Fruit fly (Drosophila melanogaster) whole organism, embryonic: Measurements from ENCODE around the gene CG31122.

Source experiments
- Ada2b ChIP-seq: fragments of 200-800 bp; sonication (Bioruptor generic); IDR thresholded peaks from 2 replicates; pipeline ENCODE4 v1.3.6; 2022; ENCODE audit warnings: missing biosample characterization, missing genetic modification characterization
- Atf-2 ChIP-seq: fragments of 200-800 bp; sonication (Bioruptor generic); optimal IDR thresholded peaks from 2 replicates; lab custom pipeline; 2016; ENCODE audit warnings: missing biosample characterization, missing genetic modification characterization
- CG10209 ChIP-seq: fragments of 200-800 bp; sonication (Bioruptor generic); optimal IDR thresholded peaks from 3 replicates; lab custom pipeline; 2017; ENCODE audit warnings: missing biosample characterization, mild to moderate bottlenecking, missing genetic modification characterization, missing genetic modification reagents
- CG11247 ChIP-seq: fragments of 200-800 bp; sonication (Bioruptor generic); IDR thresholded peaks from 2 replicates; pipeline ENCODE4 v1.3.6; 2022; ENCODE audit warnings: missing biosample characterization, missing genetic modification characterization
- CG11560 ChIP-seq: fragments of 200-800 bp; sonication (Bioruptor generic); IDR thresholded peaks from 3 replicates; pipeline ENCODE4 v1.3.6; 2022; ENCODE audit warnings: missing biosample characterization, missing genetic modification characterization
- CG15073 ChIP-seq: fragments of 200-800 bp; sonication (Bioruptor generic); optimal IDR thresholded peaks from 2 replicates; lab custom pipeline; 2016; ENCODE audit warnings: missing biosample characterization, missing genetic modification characterization
- CG16815 ChIP-seq: fragments of 200-800 bp; sonication (Bioruptor generic); optimal IDR thresholded peaks from 3 replicates; lab custom pipeline; 2017; ENCODE audit warnings: missing biosample characterization, mild to moderate bottlenecking, missing genetic modification characterization
- CG1832 ChIP-seq: fragments of 200-800 bp; sonication (Bioruptor generic); optimal IDR thresholded peaks from 2 replicates; lab custom pipeline; 2017; ENCODE audit warnings: missing biosample characterization, mild to moderate bottlenecking, missing genetic modification characterization, inconsistent platforms
- CG18764 ChIP-seq: fragments of 200-800 bp; sonication (Bioruptor generic); optimal IDR thresholded peaks from 3 replicates; lab custom pipeline; 2016; ENCODE audit warnings: missing biosample characterization, missing genetic modification characterization
- CG32767 ChIP-seq: fragments of 200-800 bp; sonication (Bioruptor generic); IDR thresholded peaks from 2 replicates; pipeline ENCODE4 v1.3.6; 2022; ENCODE audit warnings: missing biosample characterization, missing genetic modification characterization
- CG34224 ChIP-seq: fragments of 200-800 bp; sonication (Bioruptor generic); IDR thresholded peaks from 3 replicates; pipeline ENCODE4 v1.3.6; 2022; ENCODE audit warnings: missing biosample characterization, missing genetic modification characterization; ENCODE audit not compliant: partially characterized antibody
- CG3995 ChIP-seq: fragments of 200-800 bp; sonication (Bioruptor generic); optimal IDR thresholded peaks from 3 replicates; lab custom pipeline; 2016; ENCODE audit warnings: missing biosample characterization, missing genetic modification characterization
- CG4328 ChIP-seq: fragments of 200-800 bp; sonication (Bioruptor generic); optimal IDR thresholded peaks from 3 replicates; lab custom pipeline; 2017; ENCODE audit warnings: missing biosample characterization, missing genetic modification reagents, missing genetic modification characterization
- CG6813 ChIP-seq: fragments of 200-800 bp; sonication (Bioruptor generic); optimal IDR thresholded peaks from 2 replicates; lab custom pipeline; 2017; ENCODE audit warnings: missing biosample characterization, missing genetic modification characterization, mild to moderate bottlenecking, moderate library complexity, missing genetic modification reagents
- CG8765 ChIP-seq: fragments of 200-800 bp; sonication (Bioruptor generic); IDR thresholded peaks from 2 replicates; pipeline ENCODE4 v1.3.6; 2022; ENCODE audit warnings: missing biosample characterization, missing genetic modification characterization
- CG9727 ChIP-seq: fragments of 200-800 bp; sonication (Bioruptor generic); optimal IDR thresholded peaks from 3 replicates; lab custom pipeline; 2017; ENCODE audit warnings: missing biosample characterization, mild to moderate bottlenecking, missing genetic modification characterization
- Dfd ChIP-seq, 2 experiments: fragments of >200 bp; optimal IDR thresholded peaks; 2 replicates each; lab custom pipeline; 2017; ENCODE audit warnings: missing biosample characterization in 2 of 2, missing genetic modification characterization in 2 of 2
- Dip3 ChIP-seq: fragments of 200-800 bp; sonication (Bioruptor generic); optimal IDR thresholded peaks from 3 replicates; lab custom pipeline; 2016; ENCODE audit warnings: missing biosample characterization, missing genetic modification characterization
- Drgx ChIP-seq: fragments of 200-800 bp; sonication (Bioruptor generic); IDR thresholded peaks from 2 replicates; pipeline ENCODE4 v1.3.6; 2022; ENCODE audit warnings: missing biosample characterization, missing genetic modification characterization
- Gug ChIP-seq: fragments of 200-800 bp; sonication (Bioruptor generic); IDR thresholded peaks from 4 replicates; pipeline ENCODE4 v1.3.6; 2022; ENCODE audit warnings: missing biosample characterization, missing genetic modification characterization
- Neu2 ChIP-seq: fragments of 200-800 bp; sonication (Bioruptor generic); optimal IDR thresholded peaks from 3 replicates; lab custom pipeline; 2016; ENCODE audit warnings: missing biosample characterization, missing genetic modification characterization, borderline replicate concordance
- Rfx ChIP-seq: fragments of 200-800 bp; sonication (Bioruptor generic); IDR thresholded peaks from 2 replicates; pipeline ENCODE4 v1.3.6; 2022; ENCODE audit warnings: missing biosample characterization, missing genetic modification characterization
- Scr ChIP-seq: fragments of 200-800 bp; sonication (Bioruptor generic); IDR thresholded peaks from 2 replicates; pipeline ENCODE4 v1.3.6; 2022; ENCODE audit warnings: missing biosample characterization, missing genetic modification characterization; ENCODE audit not compliant: partially characterized antibody
- Sox100B ChIP-seq: fragments of 200-800 bp; sonication (Bioruptor generic); optimal IDR thresholded peaks from 3 replicates; lab custom pipeline; 2018; ENCODE audit warnings: missing biosample characterization, mild to moderate bottlenecking, missing genetic modification characterization
- Trl ChIP-seq, 3 experiments: fragments of >200 bp in 2 of 3; fragments of 200-800 bp in 1 of 3; sonication (Bioruptor generic) in 1 of 3; optimal IDR thresholded peaks; 2 replicates in 1 of 3; 3 replicates in 2 of 3; lab custom pipeline; 2016 to 2017; ENCODE audit warnings: missing biosample characterization in 1 of 3, missing genetic modification characterization in 1 of 3
- cg ChIP-seq: fragments of 200-800 bp; sonication (Bioruptor generic); optimal IDR thresholded peaks from 3 replicates; lab custom pipeline; 2019; ENCODE audit warnings: missing biosample characterization, mild to moderate bottlenecking, missing genetic modification characterization, moderate library complexity
- dan ChIP-seq: fragments of 200-800 bp; sonication (Bioruptor generic); IDR thresholded peaks from 2 replicates; pipeline ENCODE4 v1.3.6; 2022; ENCODE audit warnings: missing biosample characterization, missing genetic modification characterization
- disco-r ChIP-seq: fragments of 200-800 bp; sonication (Bioruptor generic); optimal IDR thresholded peaks from 2 replicates; lab custom pipeline; 2016; ENCODE audit warnings: missing biosample characterization, missing genetic modification characterization
- dm ChIP-seq: fragments of 200-800 bp; sonication (Bioruptor generic); optimal IDR thresholded peaks from 3 replicates; lab custom pipeline; 2016; ENCODE audit warnings: missing biosample characterization, missing genetic modification characterization
- emc ChIP-seq: fragments of 200-800 bp; sonication (Bioruptor generic); optimal IDR thresholded peaks from 2 replicates; lab custom pipeline; 2016; ENCODE audit warnings: missing biosample characterization, missing genetic modification characterization
- ems ChIP-seq: fragments of 200-800 bp; sonication (Bioruptor generic); optimal IDR thresholded peaks from 3 replicates; lab custom pipeline; 2016; ENCODE audit warnings: missing biosample characterization, missing genetic modification characterization
- en ChIP-seq: fragments of 200-800 bp; sonication (Bioruptor generic); optimal IDR thresholded peaks from 2 replicates; lab custom pipeline; 2016; ENCODE audit warnings: missing biosample characterization, missing genetic modification characterization
- fd102C ChIP-seq: fragments of 200-800 bp; sonication (Bioruptor generic); optimal IDR thresholded peaks from 2 replicates; lab custom pipeline; 2018; ENCODE audit warnings: missing biosample characterization, mild to moderate bottlenecking, missing genetic modification characterization, moderate library complexity
- ham ChIP-seq: fragments of 200-800 bp; sonication (Bioruptor generic); IDR thresholded peaks from 2 replicates; pipeline ENCODE4 v1.3.6; 2022; ENCODE audit warnings: missing biosample characterization, missing genetic modification characterization
- hbn ChIP-seq: fragments of 200-800 bp; sonication (Bioruptor generic); IDR thresholded peaks from 2 replicates; pipeline ENCODE4 v1.3.6; 2022; ENCODE audit warnings: missing biosample characterization, missing genetic modification characterization; ENCODE audit not compliant: partially characterized antibody
- kay ChIP-seq: fragments of 200-800 bp; sonication (Bioruptor generic); optimal IDR thresholded peaks from 2 replicates; lab custom pipeline; 2016; ENCODE audit warnings: missing biosample characterization, missing genetic modification characterization
- lilli ChIP-seq: fragments of 200-800 bp; sonication (Bioruptor generic); optimal IDR thresholded peaks from 3 replicates; lab custom pipeline; 2016; ENCODE audit warnings: missing biosample characterization, missing genetic modification characterization
- nerfin-2 ChIP-seq: fragments of 200-800 bp; sonication (Bioruptor generic); IDR thresholded peaks from 2 replicates; pipeline ENCODE4 v1.3.6; 2022; ENCODE audit warnings: missing biosample characterization, missing genetic modification characterization; ENCODE audit not compliant: partially characterized antibody
- nom ChIP-seq: fragments of 200-800 bp; sonication (Bioruptor generic); optimal IDR thresholded peaks from 2 replicates; lab custom pipeline; 2017; ENCODE audit warnings: missing biosample characterization, missing genetic modification characterization, mild to moderate bottlenecking, moderate library complexity, missing genetic modification reagents
- oc ChIP-seq: fragments of 200-800 bp; sonication (Bioruptor generic); optimal IDR thresholded peaks from 2 replicates; lab custom pipeline; 2018; ENCODE audit warnings: missing biosample characterization, mild to moderate bottlenecking, missing genetic modification characterization, moderate library complexity
- phol ChIP-seq: fragments of 200-800 bp; sonication (Bioruptor generic); optimal IDR thresholded peaks from 3 replicates; lab custom pipeline; 2018; ENCODE audit warnings: missing biosample characterization, mild to moderate bottlenecking, missing genetic modification characterization, moderate library complexity
- sc ChIP-seq, 3 experiments: fragments of >200 bp in 2 of 3; fragments of 200-800 bp in 1 of 3; sonication (Bioruptor generic) in 1 of 3; optimal IDR thresholded peaks; 2 replicates in 2 of 3; 3 replicates in 1 of 3; lab custom pipeline; 2017; ENCODE audit warnings: mild to moderate bottlenecking in 1 of 3, missing biosample characterization in 1 of 3, missing genetic modification characterization in 1 of 3, missing genetic modification reagents in 1 of 3
- sr ChIP-seq: fragments of 200-800 bp; sonication (Bioruptor generic); IDR thresholded peaks from 3 replicates; pipeline ENCODE4 v1.3.6; 2022; ENCODE audit warnings: missing biosample characterization, missing genetic modification characterization
- stc ChIP-seq: fragments of 200-800 bp; sonication (Bioruptor generic); IDR thresholded peaks from 2 replicates; pipeline ENCODE4 v1.3.6; 2022; ENCODE audit warnings: missing biosample characterization, missing genetic modification characterization
- tna ChIP-seq: fragments of 200-800 bp; sonication (Bioruptor generic); IDR thresholded peaks from 2 replicates; pipeline ENCODE4 v1.3.6; 2022; ENCODE audit warnings: missing biosample characterization, missing genetic modification characterization; ENCODE audit not compliant: partially characterized antibody
- tx ChIP-seq: fragments of 200-800 bp; sonication (Bioruptor generic); optimal IDR thresholded peaks from 2 replicates; lab custom pipeline; 2016; ENCODE audit warnings: missing biosample characterization, missing genetic modification characterization
- usp ChIP-seq: fragments of >200 bp; optimal IDR thresholded peaks from 2 replicates; lab custom pipeline; 2017; ENCODE audit warnings: missing biosample characterization, missing genetic modification characterization
- zf30C ChIP-seq: fragments of 200-800 bp; sonication (Bioruptor generic); optimal IDR thresholded peaks from 3 replicates; lab custom pipeline; 2018; ENCODE audit warnings: missing biosample characterization, mild to moderate bottlenecking, missing genetic modification characterization

CG31122 gene

DNA sequence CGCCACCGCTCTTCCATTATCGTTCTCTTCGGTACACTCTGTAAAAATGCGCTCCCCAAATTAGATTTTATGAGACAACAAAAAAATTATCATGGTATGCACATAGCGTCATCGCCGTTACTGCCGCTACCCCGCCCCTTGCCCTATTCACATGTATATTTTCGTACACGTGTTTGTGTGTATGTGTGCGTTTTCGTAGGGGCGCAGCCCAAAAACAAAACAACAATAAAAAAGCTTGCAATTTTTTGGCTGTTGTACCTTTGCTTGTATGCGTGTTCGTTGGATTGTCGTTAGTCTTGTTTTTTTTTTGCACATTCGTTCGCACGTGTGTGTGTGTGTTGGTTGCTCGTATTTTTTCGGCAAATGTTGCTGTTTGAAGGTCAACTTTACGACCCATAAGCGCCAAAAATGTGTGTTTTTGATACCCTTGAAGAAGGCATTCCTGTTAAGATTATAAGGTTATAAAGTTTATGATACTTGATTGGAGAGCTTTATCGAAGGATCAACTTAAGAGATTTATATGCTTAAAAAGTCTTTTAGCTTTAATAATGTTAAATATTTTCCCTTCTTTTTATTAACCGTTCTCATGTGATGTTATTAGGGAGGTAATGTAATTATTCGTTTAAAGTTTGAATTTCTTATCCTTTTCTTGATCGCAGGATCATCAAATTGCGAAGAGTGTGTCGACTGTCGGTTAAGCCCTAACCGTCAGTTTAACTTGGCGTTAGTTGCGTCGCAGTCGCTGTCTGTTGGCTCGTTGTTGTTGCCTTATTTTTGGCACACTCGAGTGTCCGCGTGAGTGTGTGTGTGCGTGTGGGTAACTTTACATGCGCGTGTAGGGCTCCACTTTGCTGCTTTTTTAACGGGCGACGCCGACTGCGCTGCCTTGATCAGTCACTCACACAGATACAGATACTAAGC lies 35.6 kb upstream of the CG31122 start (continued):
- TF ChIP-seq sc (optimal IDR thresholded peaks at IDR 0.05; lab: Kevin White, UChicago): no peak
- TF ChIP-seq sc (GFP tag; optimal IDR thresholded peaks at IDR 0.05; lab: Kevin White, UChicago): no peak
- TF ChIP-seq CG6813 (GFP tag; lab: Kevin White, UChicago): no peak
- TF ChIP-seq tx (GFP tag; lab: Kevin White, UChicago): no peak
- no peak for TF ChIP-seq emc (GFP tag; lab: Kevin White, UChicago)
- TF ChIP-seq CG32767 (GFP tag; lab: Robert Waterston, UW): no peak
- peak; percentile 57 for TF ChIP-seq CG9727 (GFP tag; lab: Kevin White, UChicago)
- TF ChIP-seq Neu2: no peak
- no peak for TF ChIP-seq CG34224 (GFP tag; lab: Robert Waterston, UW)
- peak; percentile 27 for TF ChIP-seq cg
- TF ChIP-seq phol (tag; lab: Kevin White, UChicago): no peak
- TF ChIP-seq Ada2b (GFP tag; lab: Robert Waterston, UW): no peak
- TF ChIP-seq Drgx: peak; percentile 60; the same call in 1 of the 2 replicates
- TF ChIP-seq CG3995: peak; percentile 41
- no peak for TF ChIP-seq CG4328 (GFP tag; lab: Kevin White, UChicago)
- no peak for TF ChIP-seq Trl (optimal IDR thresholded peaks at IDR 0.05; lab: Kevin White, UChicago)
- no peak for TF ChIP-seq Trl (GFP tag; optimal IDR thresholded peaks at IDR 0.05; lab: Kevin White, UChicago)
- no peak for TF ChIP-seq nom (GFP tag; lab: Kevin White, UChicago)
- no peak for TF ChIP-seq CG11247 (GFP tag; lab: Robert Waterston, UW)
- TF ChIP-seq lilli: peak; percentile 70
- TF ChIP-seq ham: no peak
- TF ChIP-seq ems (GFP tag; lab: Kevin White, UChicago): no peak
- no peak for TF ChIP-seq CG18764
- no peak for TF ChIP-seq Sox100B (GFP tag; lab: Kevin White, UChicago)
- TF ChIP-seq nerfin-2 (GFP tag; lab: Robert Waterston, UW): no peak
- TF ChIP-seq sr: no peak
- peak; percentile 26; the same call in 1 of the 2 replicates for TF ChIP-seq CG8765
- peak; percentile 60 for TF ChIP-seq CG16815 (GFP tag; lab: Kevin White, UChicago)
- TF ChIP-seq dm (GFP tag; lab: Kevin White, UChicago): no peak
- no peak for TF ChIP-seq stc (GFP tag; lab: Robert Waterston, UW)
- TF ChIP-seq Gug (GFP tag; lab: Robert Waterston, UW): no peak
- TF ChIP-seq hbn (GFP tag; lab: Robert Waterston, UW): no peak
- no peak for TF ChIP-seq tna (GFP tag; lab: Robert Waterston, UW)
- TF ChIP-seq CG1832: no peak
- no peak for TF ChIP-seq Scr
- TF ChIP-seq Dfd (GFP tag; optimal IDR thresholded peaks at IDR 0.05; lab: Kevin White, UChicago): no peak
- no peak for TF ChIP-seq Rfx (GFP tag; lab: Robert Waterston, UW)
- peak; percentile 89 for TF ChIP-seq Dip3 (GFP tag; lab: Kevin White, UChicago)
- TF ChIP-seq dan: no peak
- no peak for TF ChIP-seq CG10209 (GFP tag; lab: Kevin White, UChicago)
- TF ChIP-seq disco-r (GFP tag; lab: Kevin White, UChicago): no peak
- no peak for TF ChIP-seq CG11560
- no peak for TF ChIP-seq zf30C (GFP tag; lab: Kevin White, UChicago)
- no peak for TF ChIP-seq CG15073 (GFP tag; lab: Kevin White, UChicago)
- peak; percentile 4 for TF ChIP-seq Atf-2 (GFP tag; lab: Kevin White, UChicago)
- TF ChIP-seq fd102C: no peak
- TF ChIP-seq kay (GFP tag; lab: Kevin White, UChicago): no peak
- no peak for TF ChIP-seq en
- TF ChIP-seq oc (tag; lab: Kevin White, UChicago): no peak
- no peak for TF ChIP-seq usp (GFP tag; lab: Kevin White, UChicago)
